Worm (Caenorhabditis elegans) whole organism, L1 larva: ENCODE results near the gene K04C2.2.
A peak's percentile ranks its signal among the peaks of the same experiment; 100 is the strongest.

ENCODE experiments used
- C04F5.9 ChIP-seq: sonication (generic microtip); optimal IDR thresholded peaks from 2 replicates; lab custom pipeline; 2016; ENCODE audit warnings: missing genetic modification characterization, missing compliant biosample characterization
- C16A3.4 ChIP-seq: fragments of 150-350 bp; optimal IDR thresholded peaks from 2 replicates; lab custom pipeline; 2014; ENCODE audit warnings: missing biosample characterization, missing genetic modification characterization
- C34B4.2 ChIP-seq: sonication (generic microtip); optimal IDR thresholded peaks from 2 replicates; lab custom pipeline; 2017; ENCODE audit warnings: mild to moderate bottlenecking, missing genetic modification characterization, missing compliant biosample characterization
- F16B12.6 ChIP-seq: fragments of 150-350 bp; optimal IDR thresholded peaks from 2 replicates; lab custom pipeline; 2014; ENCODE audit warnings: missing biosample characterization, missing genetic modification characterization
- Y116A8C.19 ChIP-seq: sonication (generic microtip); optimal IDR thresholded peaks from 2 replicates; lab custom pipeline; 2016; ENCODE audit warnings: missing compliant biosample characterization, missing genetic modification characterization, borderline replicate concordance
- alr-1 ChIP-seq: fragments of 200-800 bp; sonication (Bioruptor generic); optimal IDR thresholded peaks from 2 replicates; lab custom pipeline; 2018; ENCODE audit warnings: borderline replicate concordance, mild to moderate bottlenecking, missing genetic modification characterization, missing compliant biosample characterization
- aly-2 ChIP-seq: fragments of 150-350 bp; optimal IDR thresholded peaks from 2 replicates; lab custom pipeline; 2014; ENCODE audit warnings: missing biosample characterization, missing genetic modification characterization
- blmp-1 ChIP-seq: fragments of 150-350 bp; optimal IDR thresholded peaks from 2 replicates; lab custom pipeline; 2014; ENCODE audit warnings: missing biosample characterization, missing genetic modification characterization
- ceh-63 ChIP-seq: fragments of 200-800 bp; sonication (Bioruptor generic); optimal IDR thresholded peaks from 2 replicates; lab custom pipeline; 2018; ENCODE audit warnings: mild to moderate bottlenecking, missing genetic modification characterization, missing compliant biosample characterization
- ceh-8 ChIP-seq: fragments of 200-800 bp; sonication (Bioruptor generic); optimal IDR thresholded peaks from 2 replicates; lab custom pipeline; 2018; ENCODE audit warnings: mild to moderate bottlenecking, missing genetic modification characterization, moderate library complexity, missing compliant biosample characterization
- ceh-82 ChIP-seq, 3 experiments: fragments of 150-350 bp in 1 of 3; sonication (generic microtip) in 2 of 3; optimal IDR thresholded peaks; 2 replicates each; lab custom pipeline; 2014 to 2017; ENCODE audit warnings: missing biosample characterization in 3 of 3, missing genetic modification characterization in 3 of 3
- ceh-90 ChIP-seq: sonication (generic microtip); optimal IDR thresholded peaks from 2 replicates; lab custom pipeline; 2016; ENCODE audit warnings: missing genetic modification characterization, missing compliant biosample characterization
- dpl-1 ChIP-seq, 3 experiments: fragments of 150-350 bp in 2 of 3; sonication (generic microtip) in 1 of 3; optimal IDR thresholded peaks; 2 replicates each; lab custom pipeline; 2014 to 2017; ENCODE audit warnings: missing biosample characterization in 3 of 3, missing genetic modification characterization in 3 of 3, missing genetic modification reagents in 3 of 3
- efl-3 ChIP-seq: fragments of 200-800 bp; sonication (Bioruptor generic); optimal IDR thresholded peaks from 2 replicates; lab custom pipeline; 2018; ENCODE audit warnings: mild to moderate bottlenecking, missing genetic modification characterization, missing compliant biosample characterization
- egl-27 ChIP-seq, 2 experiments: fragments of 150-350 bp in 1 of 2; sonication (generic microtip); optimal IDR thresholded peaks; 3 replicates each; lab custom pipeline; 2017 to 2018; ENCODE audit warnings: missing biosample characterization in 2 of 2, missing genetic modification characterization in 2 of 2, missing genetic modification reagents in 2 of 2
- elt-3 ChIP-seq, 6 experiments: fragments of 150-350 bp in 1 of 6; sonication (generic microtip); optimal IDR thresholded peaks; 2 replicates each; lab custom pipeline; 2017 to 2018; ENCODE audit warnings: missing biosample characterization in 6 of 6, missing genetic modification characterization in 6 of 6, inconsistent platforms in 1 of 6
- fkh-10 ChIP-seq: sonication (generic microtip); optimal IDR thresholded peaks from 2 replicates; lab custom pipeline; 2017; ENCODE audit warnings: missing biosample characterization, missing genetic modification reagents, missing genetic modification characterization
- fkh-8 ChIP-seq: sonication (generic microtip); optimal IDR thresholded peaks from 2 replicates; lab custom pipeline; 2016; ENCODE audit warnings: mild to moderate bottlenecking, missing genetic modification characterization, missing compliant biosample characterization
- grh-1 ChIP-seq: fragments of 200-800 bp; sonication (Bioruptor generic); IDR thresholded peaks from 2 replicates; pipeline ENCODE4 v1.3.6; 2022; ENCODE audit warnings: missing genetic modification reagents, missing genetic modification characterization, missing compliant biosample characterization
- jun-1 ChIP-seq: fragments of 150-350 bp; optimal IDR thresholded peaks from 2 replicates; lab custom pipeline; 2014; ENCODE audit warnings: missing biosample characterization, missing genetic modification reagents, missing genetic modification characterization
- lin-15B ChIP-seq: fragments of 150-350 bp; sonication (generic microtip); optimal IDR thresholded peaks from 3 replicates; lab custom pipeline; 2014; ENCODE audit warnings: missing biosample characterization, missing genetic modification characterization
- lin-35 ChIP-seq, 2 experiments: fragments of 150-350 bp; optimal IDR thresholded peaks; 2 replicates each; lab custom pipeline; 2014; ENCODE audit warnings: missing biosample characterization in 2 of 2, missing genetic modification characterization in 2 of 2, missing genetic modification reagents in 2 of 2
- lin-39 ChIP-seq: fragments of 150-350 bp; optimal IDR thresholded peaks from 2 replicates; lab custom pipeline; 2014; ENCODE audit warnings: missing biosample characterization, missing genetic modification reagents, missing genetic modification characterization
- lsy-2 ChIP-seq, 2 experiments: fragments of 150-350 bp; optimal IDR thresholded peaks; 2 replicates each; lab custom pipeline; 2014; ENCODE audit warnings: missing biosample characterization in 2 of 2, missing genetic modification characterization in 2 of 2
- mab-9 ChIP-seq: fragments of 200-800 bp; sonication (Bioruptor generic); IDR thresholded peaks from 2 replicates; pipeline ENCODE4 v1.3.6; 2022; ENCODE audit warnings: missing genetic modification reagents, missing genetic modification characterization, missing compliant biosample characterization
- nhr-11 ChIP-seq: fragments of 150-350 bp; optimal IDR thresholded peaks from 2 replicates; lab custom pipeline; 2014; ENCODE audit warnings: missing biosample characterization, missing genetic modification characterization
- nhr-12 ChIP-seq: sonication (generic microtip); optimal IDR thresholded peaks from 2 replicates; lab custom pipeline; 2017; ENCODE audit warnings: missing biosample characterization, missing genetic modification characterization
- nhr-19 ChIP-seq: fragments of 200-800 bp; sonication (Bioruptor generic); conservative IDR thresholded peaks from 2 replicates; pipeline ENCODE4 v1.3.6; 2022; ENCODE audit warnings: missing genetic modification characterization, missing compliant biosample characterization
- nhr-237 ChIP-seq: fragments of 150-350 bp; optimal IDR thresholded peaks from 2 replicates; lab custom pipeline; 2014; ENCODE audit warnings: missing biosample characterization, missing genetic modification characterization
- nhr-28 ChIP-seq: fragments of 150-350 bp; optimal IDR thresholded peaks from 2 replicates; lab custom pipeline; 2014; ENCODE audit warnings: missing biosample characterization, missing genetic modification characterization
- nhr-76 ChIP-seq: sonication (generic microtip); optimal IDR thresholded peaks from 2 replicates; lab custom pipeline; 2017; ENCODE audit warnings: missing biosample characterization, missing genetic modification characterization
- nhr-84 ChIP-seq: sonication (generic microtip); optimal IDR thresholded peaks from 2 replicates; lab custom pipeline; 2017; ENCODE audit warnings: missing biosample characterization, missing genetic modification characterization
- nhr-90 ChIP-seq: sonication (generic microtip); optimal IDR thresholded peaks from 2 replicates; lab custom pipeline; 2016; ENCODE audit warnings: mild to moderate bottlenecking, missing genetic modification characterization, missing compliant biosample characterization; ENCODE audit not compliant: poor library complexity
- pag-3 ChIP-seq: sonication (generic microtip); optimal IDR thresholded peaks from 2 replicates; lab custom pipeline; 2017; ENCODE audit warnings: missing genetic modification characterization, mild to moderate bottlenecking, missing compliant biosample characterization, antibody characterized with exemption, borderline replicate concordance; ENCODE audit not compliant: insufficient read depth
- pax-3 ChIP-seq: fragments of 200-800 bp; sonication (Bioruptor generic); optimal IDR thresholded peaks from 2 replicates; lab custom pipeline; 2018; ENCODE audit warnings: mild to moderate bottlenecking, missing genetic modification characterization, moderate library complexity, missing compliant biosample characterization
- pqm-1 ChIP-seq: sonication (generic microtip); optimal IDR thresholded peaks from 3 replicates; lab custom pipeline; 2017; ENCODE audit warnings: missing biosample characterization, missing genetic modification characterization
- rnt-1 ChIP-seq: sonication (generic microtip); optimal IDR thresholded peaks from 2 replicates; lab custom pipeline; 2016; ENCODE audit warnings: mild to moderate bottlenecking, missing genetic modification characterization, moderate library complexity, missing compliant biosample characterization
- snpc-4 ChIP-seq: fragments of 150-350 bp; optimal IDR thresholded peaks from 2 replicates; lab custom pipeline; 2014; ENCODE audit warnings: missing biosample characterization, missing genetic modification characterization
- snu-23 ChIP-seq: sonication (generic microtip); optimal IDR thresholded peaks from 2 replicates; lab custom pipeline; 2016; ENCODE audit warnings: missing genetic modification characterization, missing compliant biosample characterization
- sup-37 ChIP-seq: fragments of 200-800 bp; sonication (Bioruptor generic); optimal IDR thresholded peaks from 2 replicates; lab custom pipeline; 2018; ENCODE audit warnings: mild to moderate bottlenecking, missing genetic modification characterization, missing compliant biosample characterization
- swsn-7 ChIP-seq: sonication (generic microtip); optimal IDR thresholded peaks from 2 replicates; lab custom pipeline; 2016; ENCODE audit warnings: missing genetic modification characterization, missing compliant biosample characterization
- tbx-2 ChIP-seq: sonication (generic microtip); optimal IDR thresholded peaks from 2 replicates; lab custom pipeline; 2016; ENCODE audit warnings: missing genetic modification characterization, missing compliant biosample characterization
- tlp-1 ChIP-seq: fragments of 150-350 bp; optimal IDR thresholded peaks from 2 replicates; lab custom pipeline; 2014; ENCODE audit warnings: missing biosample characterization, missing genetic modification characterization
- unc-130 ChIP-seq: fragments of 150-350 bp; optimal IDR thresholded peaks from 2 replicates; lab custom pipeline; 2017; ENCODE audit warnings: missing biosample characterization, missing genetic modification characterization, inconsistent platforms
- unc-30 ChIP-seq: sonication (generic microtip); optimal IDR thresholded peaks from 2 replicates; lab custom pipeline; 2017; ENCODE audit warnings: missing biosample characterization, missing genetic modification characterization
- unc-62 ChIP-seq: fragments of 150-350 bp; optimal IDR thresholded peaks from 2 replicates; lab custom pipeline; 2014; ENCODE audit warnings: missing biosample characterization, missing genetic modification reagents, missing genetic modification characterization
- unc-86 ChIP-seq: sonication (generic microtip); optimal IDR thresholded peaks from 2 replicates; lab custom pipeline; 2016; ENCODE audit warnings: missing genetic modification characterization, missing compliant biosample characterization
- unc-98 ChIP-seq: fragments of 200-800 bp; sonication (Bioruptor generic); IDR thresholded peaks from 2 replicates; pipeline ENCODE4 v1.3.6; 2022; ENCODE audit warnings: missing genetic modification characterization, missing compliant biosample characterization
- vab-15 ChIP-seq: sonication (generic microtip); optimal IDR thresholded peaks from 2 replicates; lab custom pipeline; 2017; ENCODE audit warnings: missing genotype, mild to moderate bottlenecking, missing genetic modification characterization, missing compliant biosample characterization
- zag-1 ChIP-seq: fragments of 150-350 bp; optimal IDR thresholded peaks from 2 replicates; lab custom pipeline; 2014; ENCODE audit warnings: missing biosample characterization, missing genetic modification characterization

The K04C2.2 gene

DNA sequence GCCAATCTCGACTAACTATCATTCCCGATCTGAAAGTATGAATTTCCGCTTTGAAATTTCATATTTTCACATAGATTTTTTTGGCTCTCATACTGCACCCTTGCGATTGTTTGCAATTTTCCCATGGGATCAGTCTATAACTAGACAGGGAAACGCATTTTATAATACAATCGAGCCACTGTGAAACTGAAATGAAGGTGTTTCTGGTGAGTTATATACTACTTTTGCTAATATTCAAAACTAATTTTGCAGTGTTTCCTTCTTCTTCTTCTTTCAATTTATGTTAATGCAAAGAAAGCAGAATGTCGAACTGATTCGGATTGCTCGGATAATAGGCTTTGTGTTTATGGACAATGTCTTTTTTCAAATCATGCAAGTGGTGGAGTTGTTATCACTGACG lies 3.7 kb upstream of the K04C2.2 start:
- TF ChIP-seq alr-1 (tag; lab: Kevin White, UChicago) (no peak), egl-27 (tag; optimal IDR thresholded peaks at IDR 0.05; lab: Kevin White, UChicago) (no peak), ceh-63 (GFP tag; lab: Kevin White, UChicago) (no peak), nhr-237 (tag; lab: Kevin White, UChicago) (no peak), jun-1 (tag; lab: Kevin White, UChicago) (no peak), lin-35 (GFP tag; optimal IDR thresholded peaks at IDR 0.05; lab: Kevin White, UChicago) (no peak)
- TF ChIP-seq, all 84 proteins: peak for 0

DNA sequence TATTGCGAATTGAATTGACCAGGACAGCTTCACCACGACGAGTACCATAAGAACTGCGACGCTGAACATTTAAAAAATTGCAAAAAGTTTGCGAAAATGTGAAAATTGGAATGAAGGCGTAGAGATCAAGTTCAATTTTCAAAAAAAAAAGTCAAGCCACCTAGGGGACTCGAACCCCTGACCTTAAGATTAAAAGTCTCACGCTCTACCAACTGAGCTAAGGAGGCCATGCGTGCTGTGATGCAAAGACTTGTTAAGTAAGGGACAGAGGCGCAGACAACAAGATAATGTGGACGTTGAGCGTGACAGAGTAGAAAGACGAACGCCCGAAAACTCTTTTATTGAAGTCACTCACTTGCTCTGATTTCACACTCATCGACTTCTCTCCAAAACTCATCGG lies 2.0 kb upstream of the K04C2.2 start:
- TF ChIP-seq alr-1 (tag; lab: Kevin White, UChicago) (no peak), egl-27 (tag; optimal IDR thresholded peaks at IDR 0.05; lab: Kevin White, UChicago) (peak in 1 of 2 experiments; percentile 5), grh-1 (GFP tag; lab: Robert Waterston, UW) (peak; percentile 20; the same call in 1 of the 2 replicates), snpc-4 (no peak), dpl-1 (GFP tag; optimal IDR thresholded peaks at IDR 0.05; lab: Kevin White, UChicago) (peak; percentile 39 to 71 (median 61)), fkh-8 (tag; lab: Kevin White, UChicago) (peak; percentile 44), nhr-28 (no peak), blmp-1 (no peak), nhr-19 (GFP tag; lab: Robert Waterston, UW) (peak; percentile 70), efl-3 (GFP tag; lab: Kevin White, UChicago) (no peak), ceh-63 (GFP tag; lab: Kevin White, UChicago) (no peak), sup-37 (GFP tag; lab: Kevin White, UChicago) (no peak), unc-30 (tag; lab: Kevin White, UChicago) (no peak), unc-86 (tag; lab: Kevin White, UChicago) (peak; percentile 29), nhr-90 (peak; percentile 72), F16B12.6 (tag; lab: Kevin White, UChicago) (peak; percentile 59), vab-15 (tag; lab: Kevin White, UChicago) (no peak), tbx-2 (tag; lab: Kevin White, UChicago) (peak; percentile 40), zag-1 (tag; lab: Kevin White, UChicago) (no peak), nhr-76 (no peak), Y116A8C.19 (no peak), lin-39 (tag; lab: Kevin White, UChicago) (no peak), elt-3 (tag; optimal IDR thresholded peaks at IDR 0.05; lab: Kevin White, UChicago) (peak in 1 of 6 experiments; percentile 31), snu-23 (GFP tag; lab: Kevin White, UChicago) (peak; percentile 81), ceh-82 (tag; optimal IDR thresholded peaks at IDR 0.05; lab: Kevin White, UChicago) (peak; percentile 53 to 65 (median 59)), lsy-2 (tag; optimal IDR thresholded peaks at IDR 0.05; lab: Kevin White, UChicago) (peak; percentile 59 to 75), tlp-1 (tag; lab: Kevin White, UChicago) (no peak), pqm-1 (tag; lab: Kevin White, UChicago) (no peak), swsn-7 (tag; lab: Kevin White, UChicago) (peak; percentile 70), jun-1 (tag; lab: Kevin White, UChicago) (peak; percentile 21), aly-2 (tag; lab: Kevin White, UChicago) (peak; percentile 56), nhr-84 (tag; lab: Kevin White, UChicago) (no peak), C04F5.9 (tag; lab: Kevin White, UChicago) (peak; percentile 45), unc-130 (tag; lab: Kevin White, UChicago) (peak; percentile 73), nhr-12 (tag; lab: Kevin White, UChicago) (no peak), unc-98 (GFP tag; lab: Robert Waterston, UW) (peak; percentile 36; the same call in 1 of the 2 replicates), ceh-90 (tag; lab: Kevin White, UChicago) (no peak), fkh-10 (peak; percentile 37), mab-9 (GFP tag; lab: Robert Waterston, UW) (no peak), ceh-8 (peak; percentile 48), lin-15B (tag; lab: Kevin White, UChicago) (peak; percentile 5), pax-3 (tag; lab: Kevin White, UChicago) (no peak), rnt-1 (tag; lab: Kevin White, UChicago) (peak; percentile 69), C16A3.4 (tag; lab: Kevin White, UChicago) (peak; percentile 70), unc-62 (GFP tag; lab: Kevin White, UChicago) (no peak), C34B4.2 (tag; lab: Kevin White, UChicago) (no peak), nhr-11 (tag; lab: Kevin White, UChicago) (no peak), pag-3 (tag; lab: Kevin White, UChicago) (no peak)
